Fruit fly (Drosophila melanogaster): Measurements from ENCODE around the gene CG4669.

DNA sequence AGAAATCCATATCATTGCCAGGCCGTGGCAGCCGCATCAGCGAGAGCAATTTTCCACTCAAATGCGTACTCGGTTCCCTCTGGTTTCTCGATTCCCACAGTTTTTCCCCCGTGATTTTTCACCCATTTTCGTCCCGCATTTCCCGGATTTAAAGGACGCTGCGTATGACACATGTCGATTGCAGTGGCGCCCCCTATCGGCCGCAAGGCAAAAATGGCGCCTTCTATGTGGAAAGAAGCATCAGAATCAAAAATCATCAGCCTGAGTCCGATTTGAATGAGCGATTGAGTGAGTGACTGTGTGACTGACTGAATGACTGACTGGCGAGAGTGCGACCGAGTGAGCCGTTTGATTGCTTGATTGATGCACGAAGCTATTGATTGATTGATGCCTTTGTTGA lies 41.3 kb downstream of the CG4669 start:
- TF ChIP-seq ttk (optimal IDR thresholded peaks at IDR 0.05) = no peak
- TF ChIP-seq h (optimal IDR thresholded peaks at IDR 0.05) = no peak
